ENCODE assay signal across 2 fruit fly cellular contexts in genomic region chr2L:17650812-17651211, dm6.
A peak's percentile ranks its signal among the peaks of the same experiment; 100 is the strongest.
TF ChIP-seq lines count a peak whose summit lies in the region.

No protein-coding gene starts in this region.

- TF ChIP-seq CTCF in S2 (optimal IDR thresholded peaks at IDR 0.05; lab: Kevin White, UChicago), result peak; percentile 61 to 67
- TF ChIP-seq CTCF in whole organism, embryonic (GFP tag; optimal IDR thresholded peaks at IDR 0.05; lab: Kevin White, UChicago), result peak; percentile 77

TF ChIP-seq in whole organism, embryonic, 481 proteins besides CTCF, POLR2A, EP300 and RAD21:
- TF ChIP-seq chn (GFP tag; optimal IDR thresholded peaks at IDR 0.05; lab: Kevin White, UChicago) (no peak), slp2 (GFP tag; optimal IDR thresholded peaks at IDR 0.05; lab: Kevin White, UChicago) (no peak), wdn (GFP tag; IDR thresholded peaks at IDR 0.05; lab: Robert Waterston, UW) (no peak), gce (GFP tag; IDR thresholded peaks at IDR 0.05; lab: Robert Waterston, UW) (no peak), CG7372 (GFP tag; IDR thresholded peaks at IDR 0.05; lab: Robert Waterston, UW) (no peak), sens-2 (GFP tag; IDR thresholded peaks at IDR 0.05; lab: Robert Waterston, UW) (no peak), lbe (GFP tag; optimal IDR thresholded peaks at IDR 0.05; lab: Kevin White, UChicago) (no peak), Bgb (GFP tag; IDR thresholded peaks at IDR 0.05; lab: Robert Waterston, UW; ENCODE audit: partially characterized antibody) (no peak), Dek (tag; optimal IDR thresholded peaks at IDR 0.05; lab: Kevin White, UChicago) (no peak), CG13894 (tag; optimal IDR thresholded peaks at IDR 0.05; lab: Kevin White, UChicago) (no peak), Sin3A (optimal IDR thresholded peaks at IDR 0.05; lab: Kevin White, UChicago) (no peak), zen (tag; optimal IDR thresholded peaks at IDR 0.05; lab: Kevin White, UChicago) (no peak), CG6765 (GFP tag; optimal IDR thresholded peaks at IDR 0.05; lab: Kevin White, UChicago) (no peak), unpg (GFP tag; optimal IDR thresholded peaks at IDR 0.05; lab: Kevin White, UChicago) (no peak)
